Worm (Caenorhabditis elegans): Measurements from ENCODE around the gene spp-11.
A peak's percentile ranks its signal among the peaks of the same experiment; 100 is the strongest.

spp-11 gene

DNA sequence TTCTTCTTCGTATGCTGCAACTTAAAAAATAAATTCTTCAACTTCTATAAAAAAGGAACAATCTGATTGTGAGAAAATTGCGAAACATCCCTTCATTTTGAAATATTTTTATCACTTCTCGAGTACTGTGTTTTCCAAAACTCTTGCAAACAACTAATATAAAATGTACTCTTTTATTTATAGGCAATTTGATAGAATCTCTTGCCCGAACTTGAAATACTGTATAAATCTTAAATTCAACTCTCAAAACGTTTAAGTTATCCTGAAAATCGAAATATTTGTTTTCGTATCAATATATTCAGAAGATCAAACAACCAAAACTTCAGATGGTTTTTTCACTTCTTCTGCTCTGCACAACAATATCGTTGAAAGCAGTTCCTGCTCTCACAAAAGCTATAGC is 20.7 kb downstream of the spp-11 start, which contains the start of gene F58F12.4:
F58F12.4 (plus strand) TSS at position 301 of the 400 bp plus-strand sequence.
- no peak for TF ChIP-seq unc-39 (tag; optimal IDR thresholded peaks at IDR 0.05)

DNA sequence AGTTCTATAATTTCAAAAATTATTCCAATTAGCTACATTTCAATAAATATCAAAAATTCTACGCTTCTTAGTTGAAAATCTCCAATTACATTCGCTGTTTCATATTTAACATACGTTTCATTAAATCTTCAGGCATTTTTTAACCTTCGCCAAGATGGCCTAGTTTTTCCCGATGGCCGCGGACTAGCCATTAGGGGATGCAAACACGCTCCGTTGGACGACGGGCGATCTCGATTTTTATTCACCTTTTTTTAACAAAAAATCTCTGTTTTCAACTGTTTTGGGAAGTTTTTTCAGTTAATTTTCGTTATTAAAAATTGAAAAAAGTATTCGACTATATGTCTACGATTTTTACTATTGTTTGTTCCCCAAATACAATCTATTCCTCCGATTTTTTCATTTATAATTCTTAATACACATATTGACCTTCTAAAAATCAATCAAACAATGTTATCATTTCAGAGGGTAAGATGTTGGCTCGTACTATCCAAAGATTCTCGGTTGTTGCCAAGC is 23.9 kb downstream of the spp-11 start, which contains the start of gene F58F12.1:
F58F12.1 (plus strand) TSS at position 463 of the 513 bp plus-strand sequence.
- no peak for TF ChIP-seq lin-11 (tag; optimal IDR thresholded peaks at IDR 0.05)
- TF ChIP-seq unc-55 (GFP tag; optimal IDR thresholded peaks at IDR 0.05), result no peak
- no peak for TF ChIP-seq nhr-77 (tag; optimal IDR thresholded peaks at IDR 0.05)
- TF ChIP-seq R02D3.7 (tag; optimal IDR thresholded peaks at IDR 0.05), result no peak
- peak; percentile 18 for TF ChIP-seq sma-3 (GFP tag; optimal IDR thresholded peaks at IDR 0.05)
- TF ChIP-seq unc-62 (GFP tag; optimal IDR thresholded peaks at IDR 0.05), result no peak
- TF ChIP-seq zag-1 (tag; optimal IDR thresholded peaks at IDR 0.05), result no peak
- TF ChIP-seq crh-2 (tag; optimal IDR thresholded peaks at IDR 0.05), result peak; percentile 24
- TF ChIP-seq lsy-2 (tag; optimal IDR thresholded peaks at IDR 0.05), result peak; percentile 39 to 78
- TF ChIP-seq C34F6.9 (tag; optimal IDR thresholded peaks at IDR 0.05), result peak; percentile 81
- no peak for TF ChIP-seq ama-1 (optimal IDR thresholded peaks at IDR 0.05)
- TF ChIP-seq sma-9 (GFP tag; optimal IDR thresholded peaks at IDR 0.05), result peak; percentile 41
- no peak for TF ChIP-seq sma-9 (tag; optimal IDR thresholded peaks at IDR 0.05)
- TF ChIP-seq unc-39 (tag; optimal IDR thresholded peaks at IDR 0.05), result no peak
- no peak for TF ChIP-seq peb-1 (tag; optimal IDR thresholded peaks at IDR 0.05)
- no peak for TF ChIP-seq ceh-82 (tag; optimal IDR thresholded peaks at IDR 0.05)
- no peak for TF ChIP-seq nhr-25 (tag; optimal IDR thresholded peaks at IDR 0.05)
- no peak for TF ChIP-seq ztf-11 (tag; optimal IDR thresholded peaks at IDR 0.05)
- TF ChIP-seq nhr-129 (tag; optimal IDR thresholded peaks at IDR 0.05), result peak; percentile 61
- TF ChIP-seq mab-5 (tag; optimal IDR thresholded peaks at IDR 0.05), result no peak
- TF ChIP-seq skn-1 (tag; optimal IDR thresholded peaks at IDR 0.05), result no peak
- no peak for TF ChIP-seq mdl-1 (tag; optimal IDR thresholded peaks at IDR 0.05)
- TF ChIP-seq alr-1 (tag; optimal IDR thresholded peaks at IDR 0.05), result no peak
- peak; percentile 38 for TF ChIP-seq sem-4 (tag; optimal IDR thresholded peaks at IDR 0.05)
- TF ChIP-seq nhr-21 (tag; optimal IDR thresholded peaks at IDR 0.05), result peak; percentile 16
- no peak for TF ChIP-seq elt-1 (tag; optimal IDR thresholded peaks at IDR 0.05)
- no peak for TF ChIP-seq nhr-23 (tag; optimal IDR thresholded peaks at IDR 0.05)
- no peak for TF ChIP-seq elt-3 (tag; optimal IDR thresholded peaks at IDR 0.05)
- no peak for TF ChIP-seq ceh-16 (tag; optimal IDR thresholded peaks at IDR 0.05)
- peak; percentile 61 for TF ChIP-seq lin-13 (GFP tag; optimal IDR thresholded peaks at IDR 0.05)
- TF ChIP-seq egl-27 (tag; optimal IDR thresholded peaks at IDR 0.05), result no peak
- no peak for TF ChIP-seq nhr-6 (tag; optimal IDR thresholded peaks at IDR 0.05)
- no peak for TF ChIP-seq F13H6.1 (tag; optimal IDR thresholded peaks at IDR 0.05)
- TF ChIP-seq ztf-1 (GFP tag; conservative IDR thresholded peaks at IDR 0.05), result no peak
- peak; percentile 66 for TF ChIP-seq gmeb-1 (tag; optimal IDR thresholded peaks at IDR 0.05)
- TF ChIP-seq nhr-12 (tag; optimal IDR thresholded peaks at IDR 0.05), result no peak
- no peak for TF ChIP-seq dmd-4 (tag; optimal IDR thresholded peaks at IDR 0.05)
- TF ChIP-seq lin-39 (tag; optimal IDR thresholded peaks at IDR 0.05), result no peak
- peak; percentile 67 for TF ChIP-seq fos-1 (tag; optimal IDR thresholded peaks at IDR 0.05)
- no peak for TF ChIP-seq ZK546.5 (tag; optimal IDR thresholded peaks at IDR 0.05)
- peak; percentile 28 for TF ChIP-seq snpc-4 (tag; optimal IDR thresholded peaks at IDR 0.05)

DNA sequence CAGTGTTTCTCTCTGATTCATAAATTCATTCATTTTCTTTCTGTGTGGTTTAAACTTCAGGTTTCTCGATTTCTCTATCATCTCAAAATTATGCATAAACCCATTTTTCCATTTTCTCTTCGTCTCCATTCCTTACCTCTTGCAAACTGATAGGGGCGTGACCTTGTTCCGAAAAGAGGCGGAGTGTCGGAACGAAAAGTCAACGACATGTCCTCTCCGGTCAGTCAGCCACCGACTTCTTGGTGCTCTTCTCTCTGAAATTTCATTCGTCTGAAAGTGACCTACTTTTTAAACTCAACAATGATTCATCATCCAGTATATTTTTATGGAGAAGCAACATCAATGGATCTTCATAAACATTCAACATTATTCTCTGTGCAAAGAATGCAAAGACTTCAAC is 26.3 kb downstream of the spp-11 start, which contains the start of gene F58F12.12:
F58F12.12 (plus strand) TSS at position 301 of the 400 bp plus-strand sequence.
- no peak for TF ChIP-seq ztf-11 (tag; optimal IDR thresholded peaks at IDR 0.05)
- peak; percentile 3 for TF ChIP-seq fos-1 (tag; optimal IDR thresholded peaks at IDR 0.05)

DNA sequence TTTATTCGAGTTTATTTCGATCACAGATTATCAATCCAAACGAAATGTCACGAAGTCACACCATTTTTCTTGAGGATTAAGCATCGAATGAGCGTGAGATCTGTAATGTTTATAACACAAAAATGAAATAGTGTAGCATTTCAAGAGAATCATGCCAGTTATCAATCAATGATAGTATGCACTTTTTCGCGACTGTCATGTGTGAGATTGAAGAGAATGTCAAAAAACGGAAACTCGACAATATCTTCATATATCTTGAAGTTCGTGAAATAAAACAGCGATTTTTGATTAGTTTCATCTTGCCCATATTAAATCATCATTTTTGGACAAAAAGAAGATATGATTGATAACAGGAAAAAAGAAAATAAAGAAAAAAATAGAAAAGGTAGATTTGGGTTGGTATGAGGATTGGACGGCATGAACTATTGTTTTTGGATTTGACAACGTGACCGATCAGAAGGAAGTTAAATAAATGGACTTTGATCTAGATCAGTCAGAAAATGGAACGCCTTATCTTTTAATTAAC is 28.1 kb downstream of the spp-11 start:
- TF ChIP-seq mbf-1 (tag; optimal IDR thresholded peaks at IDR 0.05) (no peak), ZK546.5 (tag; optimal IDR thresholded peaks at IDR 0.05) (no peak), ztf-1 (GFP tag; conservative IDR thresholded peaks at IDR 0.05) (no peak), lsy-2 (tag; optimal IDR thresholded peaks at IDR 0.05) (no peak), R02D3.7 (tag; optimal IDR thresholded peaks at IDR 0.05) (no peak), nhr-11 (tag; optimal IDR thresholded peaks at IDR 0.05) (no peak), C34F6.9 (tag; optimal IDR thresholded peaks at IDR 0.05) (no peak), nhr-21 (tag; optimal IDR thresholded peaks at IDR 0.05) (peak; percentile 69), gmeb-1 (tag; optimal IDR thresholded peaks at IDR 0.05) (no peak), mdl-1 (tag; optimal IDR thresholded peaks at IDR 0.05) (no peak), Y55F3AM.14 (GFP tag; optimal IDR thresholded peaks at IDR 0.05) (no peak), ztf-4 (tag; optimal IDR thresholded peaks at IDR 0.05) (no peak), sma-9 (GFP tag; optimal IDR thresholded peaks at IDR 0.05) (peak; percentile 35), sma-9 (tag; optimal IDR thresholded peaks at IDR 0.05) (no peak), fos-1 (tag; optimal IDR thresholded peaks at IDR 0.05) (peak; percentile 44), lin-39 (tag; optimal IDR thresholded peaks at IDR 0.05) (no peak), nhr-129 (tag; optimal IDR thresholded peaks at IDR 0.05) (no peak), nhr-25 (tag; optimal IDR thresholded peaks at IDR 0.05) (no peak), alr-1 (tag; optimal IDR thresholded peaks at IDR 0.05) (no peak), zag-1 (tag; optimal IDR thresholded peaks at IDR 0.05) (no peak), ceh-16 (tag; optimal IDR thresholded peaks at IDR 0.05) (no peak), nhr-12 (tag; optimal IDR thresholded peaks at IDR 0.05) (no peak), sma-3 (GFP tag; optimal IDR thresholded peaks at IDR 0.05) (peak; percentile 10), sem-4 (tag; optimal IDR thresholded peaks at IDR 0.05) (no peak)
